Fruit fly (Drosophila melanogaster) whole organism, pupa: Measurements from ENCODE around the gene PNPase.

ENCODE experiments used
- CG10348 ChIP-seq: fragments of 200-800 bp; sonication (Bioruptor generic); IDR thresholded peaks from 2 replicates; pipeline ENCODE4 v1.3.6; 2022; ENCODE audit warnings: missing biosample characterization, missing genetic modification characterization
- CG12605 ChIP-seq: fragments of 200-800 bp; sonication (Bioruptor generic); IDR thresholded peaks from 2 replicates; pipeline ENCODE4 v1.3.6; 2022; ENCODE audit warnings: missing biosample characterization, missing genetic modification characterization
- CG13204 ChIP-seq: fragments of 200-800 bp; sonication (Bioruptor generic); optimal IDR thresholded peaks from 2 replicates; lab custom pipeline; 2018; ENCODE audit warnings: missing biosample characterization, mild to moderate bottlenecking, missing genetic modification characterization, moderate library complexity
- CG14655 ChIP-seq: fragments of 200-800 bp; sonication (Bioruptor generic); optimal IDR thresholded peaks from 3 replicates; lab custom pipeline; 2017; ENCODE audit warnings: mild to moderate bottlenecking, missing biosample characterization, missing genetic modification reagents, missing genetic modification characterization
- CG15710 ChIP-seq: fragments of 200-800 bp; sonication (Bioruptor generic); optimal IDR thresholded peaks from 2 replicates; lab custom pipeline; 2018; ENCODE audit warnings: missing biosample characterization, mild to moderate bottlenecking, missing genetic modification characterization, moderate library complexity
- CG17806 ChIP-seq: fragments of 200-800 bp; sonication (Bioruptor generic); optimal IDR thresholded peaks from 2 replicates; lab custom pipeline; 2018; ENCODE audit warnings: missing biosample characterization, mild to moderate bottlenecking, missing genetic modification characterization, moderate library complexity
- CG32121 ChIP-seq: fragments of 200-800 bp; sonication (Bioruptor generic); IDR thresholded peaks from 2 replicates; pipeline ENCODE4 v1.3.6; 2022; ENCODE audit warnings: missing biosample characterization, missing genetic modification characterization
- CG34367 ChIP-seq: fragments of 200-800 bp; sonication (Bioruptor generic); optimal IDR thresholded peaks from 2 replicates; lab custom pipeline; 2018; ENCODE audit warnings: missing biosample characterization, mild to moderate bottlenecking, missing genetic modification characterization
- CG4496 ChIP-seq: fragments of 200-800 bp; sonication (Bioruptor generic); IDR thresholded peaks from 3 replicates; pipeline ENCODE4 v1.3.6; 2022; ENCODE audit warnings: missing biosample characterization, missing genetic modification characterization
- CG8159 ChIP-seq: fragments of 200-800 bp; sonication (Bioruptor generic); optimal IDR thresholded peaks from 3 replicates; lab custom pipeline; 2018; ENCODE audit warnings: missing biosample characterization, mild to moderate bottlenecking, missing genetic modification characterization, moderate library complexity
- CG8301 ChIP-seq: fragments of 200-800 bp; sonication (Bioruptor generic); optimal IDR thresholded peaks from 2 replicates; lab custom pipeline; 2018; ENCODE audit warnings: missing biosample characterization, mild to moderate bottlenecking, missing genetic modification characterization
- CG9948 ChIP-seq: fragments of 200-800 bp; sonication (Bioruptor generic); optimal IDR thresholded peaks from 2 replicates; lab custom pipeline; 2018; ENCODE audit warnings: missing biosample characterization, mild to moderate bottlenecking, missing genetic modification characterization, moderate library complexity
- D1 ChIP-seq: fragments of 200-800 bp; sonication (Bioruptor generic); optimal IDR thresholded peaks from 2 replicates; lab custom pipeline; 2018; ENCODE audit warnings: missing biosample characterization, mild to moderate bottlenecking, missing genetic modification characterization, moderate library complexity
- EcR ChIP-seq: fragments of 200-800 bp; sonication (Bioruptor generic); optimal IDR thresholded peaks from 3 replicates; lab custom pipeline; 2019; ENCODE audit warnings: missing biosample characterization, missing genetic modification characterization, mild to moderate bottlenecking, moderate library complexity, missing genetic modification reagents
- Ets98B ChIP-seq: fragments of 200-800 bp; sonication (Bioruptor generic); IDR thresholded peaks from 2 replicates; pipeline ENCODE4 v1.3.6; 2022; ENCODE audit warnings: missing biosample characterization, missing genetic modification characterization
- Pif1A ChIP-seq: fragments of 200-800 bp; sonication (Bioruptor generic); optimal IDR thresholded peaks from 3 replicates; lab custom pipeline; 2016; ENCODE audit warnings: missing biosample characterization, missing genetic modification characterization
- Pif1B ChIP-seq: fragments of 200-800 bp; sonication (Bioruptor generic); optimal IDR thresholded peaks from 3 replicates; lab custom pipeline; 2016; ENCODE audit warnings: missing biosample characterization, missing genetic modification characterization
- Snoo ChIP-seq: fragments of 200-800 bp; sonication (Bioruptor generic); optimal IDR thresholded peaks from 3 replicates; lab custom pipeline; 2017; ENCODE audit warnings: missing biosample characterization, mild to moderate bottlenecking, missing genetic modification characterization, inconsistent platforms
- fd96Ca ChIP-seq: fragments of 200-800 bp; sonication (Bioruptor generic); IDR thresholded peaks from 3 replicates; pipeline ENCODE4 v1.3.6; 2022; ENCODE audit warnings: missing biosample characterization, missing genetic modification characterization
- gl ChIP-seq: fragments of 200-800 bp; sonication (Bioruptor generic); optimal IDR thresholded peaks from 2 replicates; lab custom pipeline; 2018; ENCODE audit warnings: missing biosample characterization, mild to moderate bottlenecking, missing genetic modification characterization
- rn ChIP-seq: fragments of 200-800 bp; sonication (Bioruptor generic); IDR thresholded peaks from 2 replicates; pipeline ENCODE4 v1.3.6; 2022; ENCODE audit warnings: missing biosample characterization, missing genetic modification characterization

The PNPase gene

DNA sequence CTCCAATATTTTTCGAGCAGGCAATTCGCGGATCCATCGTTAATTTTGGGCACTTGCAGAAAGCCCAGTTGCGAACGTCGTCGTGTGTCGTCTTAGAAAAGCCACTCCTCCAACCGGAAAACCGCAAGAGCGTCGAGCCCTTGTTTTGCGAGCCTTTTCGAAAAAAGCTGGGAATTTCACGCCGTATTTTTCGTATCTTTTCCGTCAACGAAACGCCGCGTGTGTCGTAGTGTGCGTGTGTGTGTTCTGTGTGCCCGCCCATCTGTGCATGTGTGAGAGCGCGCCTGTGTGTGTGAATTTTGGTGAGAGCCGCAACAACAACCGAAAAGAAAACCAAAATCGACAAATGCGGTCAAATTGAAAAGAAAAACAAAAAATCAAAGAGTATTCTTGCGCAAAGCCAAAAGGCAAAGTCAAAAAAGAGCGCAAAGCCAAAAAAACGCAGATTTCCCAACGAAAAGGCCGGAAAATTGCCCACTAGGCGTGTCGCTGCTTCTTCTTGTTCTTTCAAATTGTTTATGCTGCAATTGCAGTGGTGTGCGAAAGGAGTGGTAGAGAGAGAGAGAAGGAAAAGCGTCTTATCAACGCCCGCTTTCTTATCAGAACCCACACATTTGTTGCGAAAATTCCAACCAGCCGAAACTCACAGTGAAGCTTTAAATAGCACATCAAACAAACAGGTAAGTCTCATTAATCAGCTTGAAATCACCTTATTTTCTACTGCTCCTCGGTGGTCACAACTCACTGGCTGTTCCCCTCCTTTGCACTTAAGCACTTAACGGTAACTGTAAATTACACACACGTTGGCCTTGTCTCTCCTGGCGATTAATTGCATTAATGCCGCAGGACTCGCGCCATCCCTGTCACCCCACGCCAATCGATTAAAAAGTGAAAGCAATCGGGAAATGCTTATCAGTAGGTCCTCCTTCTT lies at the start of gene PNPase:
PNPase (minus strand) TSS at position 176 of the 931 bp plus-strand sequence.
- peak; percentile 45 for TF ChIP-seq CG12605 (GFP tag; lab: Robert Waterston, UW)
- peak; percentile 62 for TF ChIP-seq CG32121 (GFP tag; lab: Robert Waterston, UW)
- no peak for TF ChIP-seq CG14655
- peak; percentile 28 for TF ChIP-seq EcR (GFP tag; lab: Kevin White, UChicago)
- no peak for TF ChIP-seq CG9948 (tag; lab: Kevin White, UChicago)
- no peak for TF ChIP-seq CG10348 (GFP tag; lab: Robert Waterston, UW)
- TF ChIP-seq CG34367 (tag; lab: Kevin White, UChicago) = no peak
- 0 out of 3 replicates have a peak, but pooled peaks have one; percentile 10 for TF ChIP-seq CG4496

DNA sequence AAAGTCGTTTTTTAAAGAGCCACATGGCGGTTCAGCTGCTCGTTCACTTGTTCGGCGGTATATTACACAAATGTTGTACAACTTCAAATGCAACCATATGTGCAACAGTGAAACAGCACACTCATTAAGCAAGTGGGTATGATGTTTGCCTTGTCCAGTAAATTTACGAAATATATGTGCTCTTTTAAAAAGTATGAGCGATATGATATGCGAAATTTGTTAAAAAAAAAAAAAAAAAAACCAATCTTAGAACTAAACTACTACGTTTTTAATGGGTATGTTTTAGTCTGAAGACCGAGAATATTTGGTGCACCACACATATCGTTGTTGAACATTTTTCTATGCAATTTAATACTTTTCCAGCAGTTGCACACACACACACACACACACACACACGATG lies 38.2 kb upstream of the PNPase start:
- TF ChIP-seq CG4496 = peak; percentile 85
- no peak for TF ChIP-seq CG9948 (tag; lab: Kevin White, UChicago)
- TF ChIP-seq fd96Ca (GFP tag; lab: Robert Waterston, UW) = peak; percentile 71; the same call in 1 of the 3 replicates
- TF ChIP-seq CG8301 = peak; percentile 34
- no peak for TF ChIP-seq Snoo (tag; lab: Kevin White, UChicago)
- TF ChIP-seq Ets98B (GFP tag; lab: Robert Waterston, UW) = peak; percentile 88
- no peak for TF ChIP-seq CG13204 (GFP tag; lab: Kevin White, UChicago)
- peak; percentile 36; the same call in 1 of the 2 replicates for TF ChIP-seq CG10348 (GFP tag; lab: Robert Waterston, UW)
- TF ChIP-seq CG14655 = peak; percentile 38
- TF ChIP-seq Pif1B (GFP tag; lab: Kevin White, UChicago) = peak; percentile 14
- peak; percentile 34 for TF ChIP-seq Pif1A
- 0 out of 2 replicates have a peak, but pooled peaks have one; percentile 36 for TF ChIP-seq rn
- peak; percentile 91 for TF ChIP-seq CG32121 (GFP tag; lab: Robert Waterston, UW)
- TF ChIP-seq CG17806 (tag; lab: Kevin White, UChicago) = no peak
- TF ChIP-seq D1 (tag; lab: Kevin White, UChicago) = no peak
- TF ChIP-seq CG34367 (tag; lab: Kevin White, UChicago) = no peak
- no peak for TF ChIP-seq EcR (GFP tag; lab: Kevin White, UChicago)
- TF ChIP-seq CG12605 (GFP tag; lab: Robert Waterston, UW) = peak; percentile 51; the same call in 1 of the 2 replicates
- no peak for TF ChIP-seq CG8159 (tag; lab: Kevin White, UChicago)
- no peak for TF ChIP-seq CG15710 (tag; lab: Kevin White, UChicago)
- no peak for TF ChIP-seq gl

DNA sequence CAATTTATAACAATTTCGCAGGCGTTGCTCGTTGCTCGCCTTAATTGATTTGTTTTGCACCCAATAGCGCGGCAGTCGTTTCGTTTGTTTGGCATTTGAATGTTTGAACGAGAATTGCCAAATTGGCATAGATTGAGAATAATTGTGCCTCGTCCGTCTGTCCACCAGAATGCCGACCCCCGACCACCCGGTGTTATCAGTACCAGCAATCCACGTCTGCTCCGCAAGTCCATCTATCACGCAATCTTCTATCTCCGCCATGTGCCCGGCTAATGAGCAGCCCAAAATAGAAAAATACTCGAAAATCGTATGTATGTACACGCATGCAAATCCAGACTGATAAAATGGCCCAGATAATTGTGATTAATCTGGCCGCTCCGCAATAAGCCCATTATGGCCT lies 37.8 kb upstream of the PNPase start:
- no peak for TF ChIP-seq Pif1A
- no peak for TF ChIP-seq CG32121 (GFP tag; lab: Robert Waterston, UW)
- TF ChIP-seq CG8301 = no peak
- no peak for TF ChIP-seq EcR (GFP tag; lab: Kevin White, UChicago)
- no peak for TF ChIP-seq Snoo (tag; lab: Kevin White, UChicago)
- no peak for TF ChIP-seq CG17806 (tag; lab: Kevin White, UChicago)
- no peak for TF ChIP-seq CG15710 (tag; lab: Kevin White, UChicago)
- no peak for TF ChIP-seq CG8159 (tag; lab: Kevin White, UChicago)
- no peak for TF ChIP-seq rn

DNA sequence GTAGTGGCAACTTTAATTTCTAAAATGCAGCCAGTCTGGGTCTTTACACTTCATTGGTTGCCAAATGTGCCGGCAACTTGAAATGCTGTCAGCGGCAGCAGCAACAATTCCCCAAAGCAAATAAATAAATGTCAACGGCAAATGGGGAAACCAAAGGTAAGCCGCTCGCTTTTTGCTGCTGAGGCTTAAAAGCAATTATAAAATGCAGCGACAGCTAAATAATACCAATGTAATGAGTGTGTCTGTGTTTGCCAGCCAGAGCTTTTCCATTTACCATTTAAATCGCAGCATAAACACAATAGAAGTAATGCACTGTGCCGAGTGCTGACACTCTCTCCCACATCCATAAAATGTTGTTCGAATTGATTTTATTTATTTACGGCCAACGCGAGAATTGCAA lies 35.3 kb upstream of the PNPase start:
- TF ChIP-seq CG4496 (no peak), CG8301 (no peak), CG13204 (GFP tag; lab: Kevin White, UChicago) (no peak), Pif1B (GFP tag; lab: Kevin White, UChicago) (no peak), Pif1A (no peak), CG34367 (tag; lab: Kevin White, UChicago) (no peak), CG14655 (no peak), CG32121 (GFP tag; lab: Robert Waterston, UW) (no peak), CG12605 (GFP tag; lab: Robert Waterston, UW) (no peak), CG15710 (tag; lab: Kevin White, UChicago) (no peak), Snoo (tag; lab: Kevin White, UChicago) (no peak), fd96Ca (GFP tag; lab: Robert Waterston, UW) (no peak), rn (no peak), gl (no peak)

DNA sequence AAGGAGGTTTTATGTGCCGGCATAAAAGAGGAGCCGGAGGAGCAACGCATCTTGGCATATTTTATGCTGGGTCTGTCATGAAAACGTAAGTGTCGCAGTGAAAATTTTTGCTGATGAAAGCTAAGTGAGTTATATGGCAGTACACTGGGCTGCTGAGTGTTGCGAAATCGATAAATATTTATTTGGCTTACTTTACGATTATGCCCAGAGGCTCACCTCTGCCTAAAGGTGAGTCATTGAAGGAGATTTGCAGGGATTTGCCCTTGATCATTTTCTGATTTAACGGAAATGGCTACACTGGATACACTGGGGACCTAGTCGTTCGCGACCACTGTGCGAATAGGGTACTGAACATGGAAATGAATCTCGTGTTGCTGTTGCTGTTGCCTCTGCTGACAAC lies 34.7 kb upstream of the PNPase start:
- no peak for TF ChIP-seq CG34367 (tag; lab: Kevin White, UChicago)
- TF ChIP-seq rn = no peak
- peak; percentile 68; the same call in 2 of the 3 replicates for TF ChIP-seq fd96Ca (GFP tag; lab: Robert Waterston, UW)
- no peak for TF ChIP-seq CG13204 (GFP tag; lab: Kevin White, UChicago)
- TF ChIP-seq CG4496 = no peak
- no peak for TF ChIP-seq CG15710 (tag; lab: Kevin White, UChicago)
- no peak for TF ChIP-seq EcR (GFP tag; lab: Kevin White, UChicago)
- TF ChIP-seq CG9948 (tag; lab: Kevin White, UChicago) = peak; percentile 1
- no peak for TF ChIP-seq D1 (tag; lab: Kevin White, UChicago)
- no peak for TF ChIP-seq Snoo (tag; lab: Kevin White, UChicago)
- TF ChIP-seq CG8301 = peak; percentile 14
- TF ChIP-seq CG32121 (GFP tag; lab: Robert Waterston, UW) = peak; percentile 34; the same call in 1 of the 2 replicates
- no peak for TF ChIP-seq CG8159 (tag; lab: Kevin White, UChicago)
- TF ChIP-seq gl = no peak
- no peak for TF ChIP-seq Pif1B (GFP tag; lab: Kevin White, UChicago)
- TF ChIP-seq CG17806 (tag; lab: Kevin White, UChicago) = no peak
- TF ChIP-seq Pif1A = peak; percentile 22
- TF ChIP-seq CG12605 (GFP tag; lab: Robert Waterston, UW) = no peak
- TF ChIP-seq CG10348 (GFP tag; lab: Robert Waterston, UW) = no peak
- TF ChIP-seq Ets98B (GFP tag; lab: Robert Waterston, UW) = peak; percentile 42
- no peak for TF ChIP-seq CG14655
